Worm (Caenorhabditis elegans): ENCODE data around the gene M163.10.

The M163.10 gene

DNA sequence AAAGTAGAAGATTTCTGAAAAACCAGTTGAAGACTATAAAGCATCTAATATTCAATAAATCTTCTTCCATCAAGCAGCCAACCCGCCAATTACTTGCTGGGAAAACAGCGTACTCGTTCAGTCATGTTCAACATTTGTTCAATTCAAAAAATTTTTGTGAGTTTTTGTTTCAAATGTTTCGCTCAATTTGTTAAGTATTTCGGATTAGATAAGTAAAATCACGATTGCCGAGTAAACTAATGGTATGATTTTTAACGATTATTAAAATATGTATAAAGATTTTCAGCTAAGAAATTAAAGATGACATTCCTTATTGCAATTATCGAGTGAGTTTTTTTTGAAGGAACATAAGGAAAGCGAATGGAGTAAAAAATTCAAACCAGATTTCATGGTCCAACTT lies at the start of gene M163.10:
M163.10 (plus strand) TSS at position 301 of the 400 bp plus-strand sequence.
- TF ChIP-seq dao-5 (tag; optimal IDR thresholded peaks at IDR 0.05) (no peak), him-1 (tag; optimal IDR thresholded peaks at IDR 0.05) (no peak), W03F9.2 (tag; optimal IDR thresholded peaks at IDR 0.05) (no peak)

- TF ChIP-seq W03F9.2 (tag; optimal IDR thresholded peaks at IDR 0.05) (no peak), him-1 (tag; optimal IDR thresholded peaks at IDR 0.05) (no peak), dao-5 (tag; optimal IDR thresholded peaks at IDR 0.05) (no peak)
Measured at ce11 chrX:14421529-14421982, 49.2 kb upstream of the M163.10 start, which contains the start of gene F23D12.2. F23D12.2 (minus strand) TSS chrX:14421579.

DNA sequence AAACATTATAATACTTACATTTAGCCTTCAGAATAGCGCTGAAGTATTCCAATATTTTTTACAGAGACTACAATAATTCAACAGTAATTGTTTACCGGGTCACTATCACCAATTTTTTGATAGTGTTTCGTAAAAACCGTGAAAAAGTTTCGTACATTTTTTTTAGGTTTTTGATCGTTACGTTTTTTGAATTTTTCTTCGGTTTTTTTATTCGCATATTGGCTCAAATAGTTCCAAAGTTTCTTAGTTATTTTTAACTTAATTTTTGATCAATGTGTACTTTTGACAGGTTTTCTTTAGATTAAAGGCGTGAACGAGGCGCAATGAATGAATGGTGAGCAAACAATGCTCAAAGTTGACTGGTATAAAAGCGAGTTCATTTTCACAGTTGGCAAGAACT lies 47.7 kb upstream of the M163.10 start, which contains the start of gene fipr-3:
fipr-3 (plus strand) TSS at position 301 of the 400 bp plus-strand sequence.
- TF ChIP-seq him-1 (tag; optimal IDR thresholded peaks at IDR 0.05) (no peak), dao-5 (tag; optimal IDR thresholded peaks at IDR 0.05) (no peak), W03F9.2 (tag; optimal IDR thresholded peaks at IDR 0.05) (no peak)

ce11 chrX:14424186-14424585 lies 46.6 kb upstream of the M163.10 start:
- TF ChIP-seq him-1 (tag; optimal IDR thresholded peaks at IDR 0.05) (no peak), W03F9.2 (tag; optimal IDR thresholded peaks at IDR 0.05) (no peak), dao-5 (tag; optimal IDR thresholded peaks at IDR 0.05) (no peak)

- TF ChIP-seq W03F9.2 (tag; optimal IDR thresholded peaks at IDR 0.05) = no peak
Measured at ce11 chrX:14424673-14425072, 46.1 kb upstream of the M163.10 start, which contains the start of gene F23D12.11. F23D12.11 (minus strand) TSS chrX:14424751.

DNA sequence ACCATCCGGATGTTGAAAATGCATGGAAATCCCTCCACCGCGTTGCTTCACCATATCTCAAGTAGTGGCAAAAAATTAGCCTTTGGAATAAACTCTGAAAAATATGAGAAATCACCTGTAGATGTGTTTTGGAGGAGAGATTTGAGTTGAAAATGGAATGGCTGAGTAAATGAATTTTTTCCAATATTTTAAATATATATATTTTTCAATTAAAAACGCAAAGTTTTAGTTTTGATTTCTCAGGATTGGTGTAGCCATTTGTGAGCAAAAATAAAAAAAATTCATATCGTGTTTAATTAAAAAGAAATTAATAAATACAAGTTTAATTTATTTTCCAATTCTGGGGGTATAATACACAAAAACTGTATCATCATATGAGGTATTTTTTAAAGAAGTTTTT lies 42.7 kb upstream of the M163.10 start, which contains the start of gene F23D12.1:
F23D12.1 (minus strand) TSS at position 101 of the 400 bp plus-strand sequence.
- TF ChIP-seq dao-5 (tag; optimal IDR thresholded peaks at IDR 0.05) = no peak
- no peak for TF ChIP-seq him-1 (tag; optimal IDR thresholded peaks at IDR 0.05)
- TF ChIP-seq W03F9.2 (tag; optimal IDR thresholded peaks at IDR 0.05) = no peak

DNA sequence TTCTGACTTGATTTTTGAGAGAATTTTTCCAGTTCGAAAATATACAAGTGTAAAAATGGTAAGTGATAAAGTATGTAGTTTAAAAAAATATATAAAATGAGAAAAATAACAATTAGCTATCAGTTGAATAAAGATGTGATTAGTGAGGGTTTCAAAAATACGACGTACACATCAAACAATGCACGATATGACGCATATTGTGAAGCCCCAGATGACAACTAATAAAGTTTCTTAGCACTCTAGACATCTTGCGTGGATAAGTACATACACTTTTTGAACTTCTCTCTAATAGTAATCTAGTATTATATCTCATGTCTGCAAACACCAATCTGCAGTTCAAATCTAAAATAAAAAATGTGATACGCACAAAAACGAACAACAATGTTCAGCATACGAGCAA lies 40.4 kb upstream of the M163.10 start:
- TF ChIP-seq dao-5 (tag; optimal IDR thresholded peaks at IDR 0.05) = no peak
- no peak for TF ChIP-seq him-1 (tag; optimal IDR thresholded peaks at IDR 0.05)
- no peak for TF ChIP-seq W03F9.2 (tag; optimal IDR thresholded peaks at IDR 0.05)

DNA sequence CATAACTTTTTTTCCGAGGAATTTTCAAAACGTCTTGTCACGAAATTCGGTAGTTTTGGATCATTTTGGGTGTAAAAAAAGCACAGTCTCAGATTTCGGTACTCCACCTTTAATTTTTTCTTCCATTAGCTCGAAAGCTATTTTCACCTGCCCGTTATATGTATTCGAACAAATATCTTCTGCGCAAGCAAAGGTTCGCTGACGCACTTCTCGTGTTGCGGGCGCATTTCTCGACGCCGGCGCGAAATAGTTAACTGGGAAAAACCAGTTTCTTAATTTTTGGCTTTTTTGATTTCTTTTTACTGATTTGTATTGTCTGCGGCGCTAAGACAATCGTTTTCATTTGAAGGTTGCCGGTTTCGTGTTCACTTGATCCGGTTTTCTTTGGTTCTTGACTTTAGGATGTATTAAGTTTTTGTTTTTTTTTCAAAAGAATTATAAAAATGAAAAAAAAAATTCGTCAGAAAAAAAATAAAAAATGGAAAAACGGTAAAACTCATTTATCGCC lies 35.1 kb upstream of the M163.10 start:
- no peak for TF ChIP-seq dao-5 (tag; optimal IDR thresholded peaks at IDR 0.05)

- TF ChIP-seq W03F9.2 (tag; optimal IDR thresholded peaks at IDR 0.05) = peak; percentile 12
Measured at ce11 chrX:14437806-14438205, 33.0 kb upstream of the M163.10 start.

DNA sequence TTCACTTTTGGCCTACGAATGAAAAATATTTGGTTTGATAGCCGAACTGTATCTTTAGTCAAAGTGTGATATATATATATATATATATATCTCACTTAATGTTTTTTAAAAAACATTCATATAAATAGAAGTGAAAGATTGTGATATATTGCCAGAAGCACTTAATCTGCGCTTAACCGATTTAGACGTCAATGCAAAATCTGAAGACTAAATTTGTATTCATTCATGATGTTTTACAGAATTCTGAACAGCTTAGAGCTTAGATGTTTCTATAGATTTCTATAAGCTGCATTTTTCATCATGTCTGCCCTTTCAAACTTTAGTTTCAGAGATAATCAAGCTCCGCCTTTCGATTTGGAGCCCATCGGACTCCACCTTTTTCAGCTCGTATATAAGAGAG lies 28.5 kb upstream of the M163.10 start, which contains the start of gene F23D12.3:
F23D12.3 (plus strand) TSS at position 301 of the 400 bp plus-strand sequence.
- no peak for TF ChIP-seq him-1 (tag; optimal IDR thresholded peaks at IDR 0.05)
- TF ChIP-seq dao-5 (tag; optimal IDR thresholded peaks at IDR 0.05) = no peak
- TF ChIP-seq W03F9.2 (tag; optimal IDR thresholded peaks at IDR 0.05) = no peak

ce11 chrX:14444701-14445100 lies 26.1 kb upstream of the M163.10 start, which contains the start of gene F23D12.4:
F23D12.4 (plus strand) TSS chrX:14445001.
- TF ChIP-seq him-1 (tag; optimal IDR thresholded peaks at IDR 0.05) = no peak
- TF ChIP-seq W03F9.2 (tag; optimal IDR thresholded peaks at IDR 0.05) = no peak
- TF ChIP-seq dao-5 (tag; optimal IDR thresholded peaks at IDR 0.05) = no peak

ce11 chrX:14447498-14447897 lies 23.3 kb upstream of the M163.10 start:
- no peak for TF ChIP-seq him-1 (tag; optimal IDR thresholded peaks at IDR 0.05)
- no peak for TF ChIP-seq dao-5 (tag; optimal IDR thresholded peaks at IDR 0.05)
- TF ChIP-seq W03F9.2 (tag; optimal IDR thresholded peaks at IDR 0.05) = no peak

ce11 chrX:14447910-14448309 lies 22.9 kb upstream of the M163.10 start, which contains the start of gene jmjd-3.2:
jmjd-3.2 (plus strand) TSS chrX:14448210.
- TF ChIP-seq W03F9.2 (tag; optimal IDR thresholded peaks at IDR 0.05) (no peak), him-1 (tag; optimal IDR thresholded peaks at IDR 0.05) (no peak), dao-5 (tag; optimal IDR thresholded peaks at IDR 0.05) (no peak)

- TF ChIP-seq him-1 (tag; optimal IDR thresholded peaks at IDR 0.05) (no peak), W03F9.2 (tag; optimal IDR thresholded peaks at IDR 0.05) (no peak), dao-5 (tag; optimal IDR thresholded peaks at IDR 0.05) (no peak)
Measured at ce11 chrX:14453735-14454134, 17.1 kb upstream of the M163.10 start, which contains the start of gene F23D12.7. F23D12.7 (minus strand) TSS chrX:14453835.

ce11 chrX:14455419-14455818 lies 15.4 kb upstream of the M163.10 start, which contains the start of gene Y66C5A.1:
Y66C5A.1 (minus strand) TSS chrX:14455519.
- no peak for TF ChIP-seq dao-5 (tag; optimal IDR thresholded peaks at IDR 0.05)
- TF ChIP-seq W03F9.2 (tag; optimal IDR thresholded peaks at IDR 0.05) = no peak
- no peak for TF ChIP-seq him-1 (tag; optimal IDR thresholded peaks at IDR 0.05)
